Fruit fly (Drosophila melanogaster): Measurements from ENCODE around the gene CG4042.

CG4042 gene

dm6 chr3L:20784812-20785671 lies 13.7 kb upstream of the CG4042 start (continued):
- no peak for TF ChIP-seq sc (optimal IDR thresholded peaks at IDR 0.05)
- TF ChIP-seq sc (GFP tag; optimal IDR thresholded peaks at IDR 0.05) = no peak
- peak; percentile 68 for TF ChIP-seq vvl (GFP tag; IDR thresholded peaks at IDR 0.05)
- no peak for TF ChIP-seq ash1 (GFP tag; optimal IDR thresholded peaks at IDR 0.05)
- TF ChIP-seq HLH3B (GFP tag; IDR thresholded peaks at IDR 0.05) = no peak
- no peak for TF ChIP-seq CG11456 (GFP tag; IDR thresholded peaks at IDR 0.05)
- TF ChIP-seq CG3281 (GFP tag; optimal IDR thresholded peaks at IDR 0.05) = peak; percentile 68
- no peak; the same call in 2 of the 3 replicates for TF ChIP-seq B-H1 (GFP tag; IDR thresholded peaks at IDR 0.05)
- peak; percentile 56 for TF ChIP-seq CG2712 (tag; optimal IDR thresholded peaks at IDR 0.05)
- no peak for TF ChIP-seq gt (GFP tag; IDR thresholded peaks at IDR 0.05)
- TF ChIP-seq CG13624 (GFP tag; optimal IDR thresholded peaks at IDR 0.05) = no peak
- no peak for TF ChIP-seq CG10462 (GFP tag; optimal IDR thresholded peaks at IDR 0.05)
- TF ChIP-seq CG1602 (GFP tag; optimal IDR thresholded peaks at IDR 0.05) = no peak
- no peak for TF ChIP-seq CG10565 (GFP tag; optimal IDR thresholded peaks at IDR 0.05)
- TF ChIP-seq lov (optimal IDR thresholded peaks at IDR 0.05) = no peak
- no peak for TF ChIP-seq lov (GFP tag; IDR thresholded peaks at IDR 0.05)
- no peak for TF ChIP-seq prd (optimal IDR thresholded peaks at IDR 0.05)
- TF ChIP-seq prd (GFP tag; IDR thresholded peaks at IDR 0.05) = peak; percentile 47; the same call in 2 of the 3 replicates
- TF ChIP-seq CG8290 (GFP tag; optimal IDR thresholded peaks at IDR 0.05) = peak; percentile 27
- peak in 1 of 2 experiments; percentile 12 for TF ChIP-seq CG8290 (tag; optimal IDR thresholded peaks at IDR 0.05)
- TF ChIP-seq NC2α (GFP tag; optimal IDR thresholded peaks at IDR 0.05) = no peak
- peak; percentile 46 for TF ChIP-seq CG2116 (GFP tag; optimal IDR thresholded peaks at IDR 0.05)
- peak; percentile 9; the same call in 1 of the 2 replicates for TF ChIP-seq Scr (GFP tag; IDR thresholded peaks at IDR 0.05; ENCODE audit: partially characterized antibody)
- no peak for TF ChIP-seq CG11093 (GFP tag; IDR thresholded peaks at IDR 0.05)
- no peak for TF ChIP-seq Mad (GFP tag; optimal IDR thresholded peaks at IDR 0.05)
- TF ChIP-seq Gsc (GFP tag; IDR thresholded peaks at IDR 0.05) = no peak
- no peak for TF ChIP-seq bab2 (GFP tag; optimal IDR thresholded peaks at IDR 0.05)
- TF ChIP-seq CG4617 (GFP tag; optimal IDR thresholded peaks at IDR 0.05; ENCODE audit: borderline replicate concordance) = no peak
- no peak for TF ChIP-seq CG9817 (tag; optimal IDR thresholded peaks at IDR 0.05)
- TF ChIP-seq lmd (GFP tag; IDR thresholded peaks at IDR 0.05) = no peak
- TF ChIP-seq zen (tag; optimal IDR thresholded peaks at IDR 0.05) = peak; percentile 46
- no peak for TF ChIP-seq zf30C (GFP tag; optimal IDR thresholded peaks at IDR 0.05)
- no peak for TF ChIP-seq CG6272 (GFP tag; IDR thresholded peaks at IDR 0.05)
- no peak for TF ChIP-seq Lpt (GFP tag; optimal IDR thresholded peaks at IDR 0.05)
- no peak for TF ChIP-seq hb (GFP tag; IDR thresholded peaks at IDR 0.05; ENCODE audit: partially characterized antibody)
- TF ChIP-seq CG8924 (tag; optimal IDR thresholded peaks at IDR 0.05) = peak; percentile 40
- TF ChIP-seq dysf (GFP tag; IDR thresholded peaks at IDR 0.05) = no peak
- peak; percentile 64 for TF ChIP-seq bbx (GFP tag; IDR thresholded peaks at IDR 0.05; ENCODE audit: partially characterized antibody)
- no peak for TF ChIP-seq hkb (optimal IDR thresholded peaks at IDR 0.05)
- peak; percentile 48; the same call in 1 of the 2 replicates for TF ChIP-seq hkb (GFP tag; IDR thresholded peaks at IDR 0.05)
- no peak for TF ChIP-seq croc (GFP tag; conservative IDR thresholded peaks at IDR 0.05)
- TF ChIP-seq ems (GFP tag; optimal IDR thresholded peaks at IDR 0.05) = peak; percentile 19
- peak; percentile 49 for TF ChIP-seq CG15601 (tag; optimal IDR thresholded peaks at IDR 0.05)
- TF ChIP-seq CG31365 (tag; optimal IDR thresholded peaks at IDR 0.05) = no peak
- peak; percentile 33 for TF ChIP-seq CG12769 (tag; optimal IDR thresholded peaks at IDR 0.05)
- TF ChIP-seq CG6854 (GFP tag; optimal IDR thresholded peaks at IDR 0.05) = no peak
- no peak for TF ChIP-seq fd96Cb (tag; optimal IDR thresholded peaks at IDR 0.05)

All from whole organism, embryonic.